Worm (Caenorhabditis elegans) whole organism, late embryonic: ENCODE results near the gene F11C7.2.

Source experiments
- K09A11.1 ChIP-seq: sonication (generic microtip); optimal IDR thresholded peaks from 2 replicates; lab custom pipeline; 2017; ENCODE audit warnings: antibody characterized with exemption, mild to moderate bottlenecking, missing genetic modification characterization, missing compliant biosample characterization; ENCODE audit not compliant: insufficient read depth
- T23F11.4 ChIP-seq: fragments of 200-800 bp; sonication (Bioruptor generic); optimal IDR thresholded peaks from 2 replicates; lab custom pipeline; 2018; ENCODE audit warnings: mild to moderate bottlenecking, missing genetic modification characterization, missing compliant biosample characterization
- ama-1 ChIP-seq: fragments of 150-350 bp; optimal IDR thresholded peaks from 2 replicates; lab custom pipeline; 2014
- dve-1 ChIP-seq: sonication (generic microtip); optimal IDR thresholded peaks from 2 replicates; lab custom pipeline; 2017; ENCODE audit warnings: antibody characterized with exemption, mild to moderate bottlenecking, missing genetic modification characterization, missing compliant biosample characterization
- hlh-6 ChIP-seq: sonication (generic microtip); optimal IDR thresholded peaks from 2 replicates; lab custom pipeline; 2016; ENCODE audit warnings: missing genotype, missing genetic modification characterization, missing compliant biosample characterization
- madf-2 ChIP-seq: sonication (generic microtip); optimal IDR thresholded peaks from 2 replicates; lab custom pipeline; 2017; ENCODE audit warnings: missing genetic modification characterization, missing compliant biosample characterization
- npax-4 ChIP-seq: sonication (generic microtip); optimal IDR thresholded peaks from 2 replicates; lab custom pipeline; 2016; ENCODE audit warnings: missing genetic modification characterization, missing compliant biosample characterization
- pha-4 ChIP-seq: fragments of 150-350 bp; optimal IDR thresholded peaks from 2 replicates; lab custom pipeline; 2018; ENCODE audit warnings: missing biosample characterization, missing genetic modification reagents, missing genetic modification characterization
- ref-2 ChIP-seq: sonication (generic microtip); optimal IDR thresholded peaks from 2 replicates; lab custom pipeline; 2016; ENCODE audit warnings: missing genetic modification characterization, missing compliant biosample characterization
- sox-2 ChIP-seq: fragments of 200-800 bp; sonication (Bioruptor generic); IDR thresholded peaks from 2 replicates; pipeline ENCODE4 v1.3.6; 2022; ENCODE audit warnings: missing genetic modification reagents, missing genetic modification characterization, missing compliant biosample characterization
- zip-5 ChIP-seq: sonication (generic microtip); optimal IDR thresholded peaks from 2 replicates; lab custom pipeline; 2016; ENCODE audit warnings: missing genetic modification characterization, missing compliant biosample characterization

DNA sequence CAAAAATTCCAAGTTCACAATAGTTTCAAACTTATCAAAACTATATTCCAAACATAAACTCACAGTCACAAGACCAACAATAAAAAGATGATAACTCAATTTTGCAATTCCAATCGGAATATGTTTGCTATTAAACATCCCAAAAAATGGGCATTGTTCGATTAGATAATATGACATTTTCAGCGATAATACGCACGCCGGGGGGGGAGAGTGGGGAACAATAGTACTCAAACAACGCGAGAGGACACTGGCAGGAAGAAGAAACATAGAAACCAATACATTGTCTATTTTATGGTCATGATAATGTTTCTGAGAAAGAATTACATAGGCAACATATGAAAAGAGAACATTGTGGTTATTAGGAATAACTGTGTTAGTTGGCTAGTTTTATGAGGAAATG, 20.7 kb upstream of the F11C7.2 start:
- TF ChIP-seq ama-1 (lab: Kevin White, UChicago) = no peak
- no peak for TF ChIP-seq ref-2 (tag; lab: Kevin White, UChicago)
- TF ChIP-seq pha-4 (tag; lab: Kevin White, UChicago) = no peak
- no peak for TF ChIP-seq madf-2 (tag; lab: Kevin White, UChicago)
- no peak for TF ChIP-seq zip-5
- TF ChIP-seq T23F11.4 (GFP tag; lab: Kevin White, UChicago) = no peak
- TF ChIP-seq npax-4 (tag; lab: Kevin White, UChicago) = no peak
- no peak for TF ChIP-seq dve-1 (tag; lab: Kevin White, UChicago)
- no peak for TF ChIP-seq hlh-6 (tag; lab: Kevin White, UChicago)
- no peak for TF ChIP-seq K09A11.1
- TF ChIP-seq sox-2 (GFP tag; lab: Robert Waterston, UW) = no peak
